Fruit fly (Drosophila melanogaster) S2 (cell line): ENCODE measurements around the gene ScsbetaA.

Source experiments
- CG8478 ChIP-seq: fragments of >200 bp; optimal IDR thresholded peaks from 2 replicates; lab custom pipeline; 2018
- CTCF ChIP-seq, 2 experiments: fragments of >200 bp; optimal IDR thresholded peaks; 2 replicates each; lab custom pipeline; 2018

DNA sequence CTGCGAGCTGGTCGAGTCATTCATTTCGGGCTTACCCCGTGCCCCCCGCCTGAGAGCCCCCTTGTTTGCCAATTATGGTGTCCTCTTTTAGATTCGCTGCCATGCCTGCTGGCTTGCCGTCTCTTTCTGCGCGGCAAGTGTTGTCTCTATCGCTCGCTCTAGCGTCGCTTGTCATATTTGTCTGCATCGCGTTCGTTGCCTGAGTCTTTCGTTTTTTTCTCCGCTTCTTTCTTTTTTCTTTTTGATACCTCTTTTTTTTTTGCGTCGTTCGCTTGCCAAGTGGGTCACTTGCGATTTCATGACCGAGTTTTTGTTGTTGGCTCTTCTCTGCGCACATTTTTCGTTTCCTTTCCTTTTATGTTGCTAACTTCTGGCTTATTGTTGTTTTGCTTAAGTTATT lies 33.3 kb downstream of the ScsbetaA start:
- TF ChIP-seq CTCF (optimal IDR thresholded peaks at IDR 0.05; lab: Kevin White, UChicago) = no peak
- no peak for TF ChIP-seq CG8478 (lab: Kevin White, UChicago)
